Worm (Caenorhabditis elegans): ENCODE measurements around the gene math-42.

ce11 chrII:2152455-2152854 is 52.7 kb downstream of the math-42 start:
- TF ChIP-seq ztf-23 (GFP tag; IDR thresholded peaks at IDR 0.05) (no peak), cog-1 (tag; optimal IDR thresholded peaks at IDR 0.05) (no peak), ztf-29 (GFP tag; IDR thresholded peaks at IDR 0.05) (no peak), T22C8.4 (GFP tag; IDR thresholded peaks at IDR 0.05) (no peak), ref-1 (GFP tag; conservative IDR thresholded peaks at IDR 0.05) (no peak), med-1 (GFP tag; optimal IDR thresholded peaks at IDR 0.05; ENCODE audit: insufficient read depth) (no peak), klf-2 (GFP tag; conservative IDR thresholded peaks at IDR 0.05) (no peak)
